Fruit fly (Drosophila melanogaster): ENCODE results near the gene Nepl17.
A peak's percentile ranks its signal among the peaks of the same experiment; 100 is the strongest.

Gene Nepl17

dm6 chr3R:28888561-28889426 lies 16.1 kb downstream of the Nepl17 start (continued):
- peak; percentile 89 for TF ChIP-seq dpn (GFP tag; optimal IDR thresholded peaks at IDR 0.05)
- no peak for TF ChIP-seq Dip2 (GFP tag; IDR thresholded peaks at IDR 0.05)
- peak; percentile 79 for TF ChIP-seq CG15514 (GFP tag; optimal IDR thresholded peaks at IDR 0.05)
- TF ChIP-seq CG2678 (tag; optimal IDR thresholded peaks at IDR 0.05), result peak; percentile 88
- no peak for TF ChIP-seq sim (GFP tag; IDR thresholded peaks at IDR 0.05)
- peak; percentile 49 for TF ChIP-seq tup (GFP tag; optimal IDR thresholded peaks at IDR 0.05)
- TF ChIP-seq CG10267 (tag; optimal IDR thresholded peaks at IDR 0.05), result peak; percentile 95
- TF ChIP-seq sug (tag; optimal IDR thresholded peaks at IDR 0.05), result peak; percentile 81
- peak in 1 of 3 experiments; percentile 44 for TF ChIP-seq lola (GFP tag; optimal IDR thresholded peaks at IDR 0.05)
- no peak for TF ChIP-seq HLHmδ (GFP tag; optimal IDR thresholded peaks at IDR 0.05)
- TF ChIP-seq Sox100B (GFP tag; optimal IDR thresholded peaks at IDR 0.05), result peak; percentile 71
- peak; percentile 77 for TF ChIP-seq Xrp1 (GFP tag; IDR thresholded peaks at IDR 0.05)
- TF ChIP-seq cg (GFP tag; optimal IDR thresholded peaks at IDR 0.05), result peak; percentile 33
- TF ChIP-seq wek (GFP tag; optimal IDR thresholded peaks at IDR 0.05), result peak; percentile 13
- TF ChIP-seq CG12299 (tag; optimal IDR thresholded peaks at IDR 0.05), result peak; percentile 50
- peak; percentile 67 for TF ChIP-seq CG3995 (GFP tag; optimal IDR thresholded peaks at IDR 0.05)
- no peak for TF ChIP-seq sens-2 (GFP tag; IDR thresholded peaks at IDR 0.05)
- peak; percentile 88 for TF ChIP-seq CG3281 (GFP tag; optimal IDR thresholded peaks at IDR 0.05)
- TF ChIP-seq CG1602 (GFP tag; optimal IDR thresholded peaks at IDR 0.05), result peak; percentile 58
- peak; percentile 64 for TF ChIP-seq CG14667 (GFP tag; IDR thresholded peaks at IDR 0.05)
- no peak for TF ChIP-seq aop (GFP tag; IDR thresholded peaks at IDR 0.05)
- TF ChIP-seq zen2 (GFP tag; IDR thresholded peaks at IDR 0.05; ENCODE audit: partially characterized antibody), result no peak
- TF ChIP-seq CG10654 (GFP tag; optimal IDR thresholded peaks at IDR 0.05), result peak; percentile 80
- peak; percentile 32; the same call in 1 of the 3 replicates for TF ChIP-seq ci (GFP tag; IDR thresholded peaks at IDR 0.05)
- TF ChIP-seq CG6813 (GFP tag; optimal IDR thresholded peaks at IDR 0.05), result peak; percentile 62
- TF ChIP-seq gsb (GFP tag; IDR thresholded peaks at IDR 0.05), result 0 out of 2 replicates have a peak, but pooled peaks have one; percentile 35
- peak; percentile 68 for TF ChIP-seq Atf6 (GFP tag; IDR thresholded peaks at IDR 0.05)
- TF ChIP-seq CG1233 (GFP tag; optimal IDR thresholded peaks at IDR 0.05), result peak; percentile 60
- TF ChIP-seq kni (GFP tag; optimal IDR thresholded peaks at IDR 0.05), result peak; percentile 78
- TF ChIP-seq org-1 (GFP tag; optimal IDR thresholded peaks at IDR 0.05), result peak; percentile 66
- TF ChIP-seq MTF-1 (GFP tag; optimal IDR thresholded peaks at IDR 0.05; ENCODE audit: borderline replicate concordance), result peak; percentile 58

- TF ChIP-seq Oaz (GFP tag; IDR thresholded peaks at IDR 0.05) (no peak), z (GFP tag; IDR thresholded peaks at IDR 0.05) (0 out of 3 replicates have a peak, but pooled peaks have one; percentile 9), cas (GFP tag; IDR thresholded peaks at IDR 0.05) (no peak), salm (tag; optimal IDR thresholded peaks at IDR 0.05) (no peak), Awh (GFP tag; IDR thresholded peaks at IDR 0.05) (no peak), CG16813 (GFP tag; IDR thresholded peaks at IDR 0.05; ENCODE audit: partially characterized antibody) (no peak), CG11398 (GFP tag; optimal IDR thresholded peaks at IDR 0.05) (no peak), Fer1 (GFP tag; optimal IDR thresholded peaks at IDR 0.05) (no peak), wor (GFP tag; IDR thresholded peaks at IDR 0.05) (no peak), chn (GFP tag; optimal IDR thresholded peaks at IDR 0.05) (peak; percentile 16), Stat92E (GFP tag; optimal IDR thresholded peaks at IDR 0.05) (peak in 1 of 3 experiments; percentile 78), MESR4 (GFP tag; optimal IDR thresholded peaks at IDR 0.05) (peak; percentile 52), gsb (GFP tag; IDR thresholded peaks at IDR 0.05) (no peak), Hsf (GFP tag; optimal IDR thresholded peaks at IDR 0.05) (no peak), abd-A (tag; optimal IDR thresholded peaks at IDR 0.05) (no peak), CG12744 (GFP tag; optimal IDR thresholded peaks at IDR 0.05) (no peak), Pdp1 (GFP tag; optimal IDR thresholded peaks at IDR 0.05) (no peak), Rx (GFP tag; IDR thresholded peaks at IDR 0.05) (no peak), CG10654 (GFP tag; optimal IDR thresholded peaks at IDR 0.05) (no peak), Vsx1 (GFP tag; optimal IDR thresholded peaks at IDR 0.05) (peak; percentile 95)
These were observed 16.7 kb downstream of the Nepl17 start for dm6 chr3R:28889427-28889736.
